Fruit fly (Drosophila melanogaster) whole organism, embryonic: ENCODE results near the gene CG17376.

Source experiments
- Bdp1 ChIP-seq: fragments of 200-800 bp; sonication (Bioruptor generic); optimal IDR thresholded peaks from 3 replicates; lab custom pipeline; 2016; ENCODE audit warnings: missing biosample characterization, missing genetic modification characterization
- Bgb ChIP-seq: fragments of 200-800 bp; sonication (Bioruptor generic); IDR thresholded peaks from 2 replicates; pipeline ENCODE4 v1.3.6; 2022; ENCODE audit warnings: missing biosample characterization, missing genetic modification characterization; ENCODE audit not compliant: partially characterized antibody
- Blimp-1 ChIP-seq: fragments of 200-800 bp; sonication (Bioruptor generic); optimal IDR thresholded peaks from 3 replicates; lab custom pipeline; 2018; ENCODE audit warnings: missing biosample characterization, missing genetic modification characterization, mild to moderate bottlenecking, moderate library complexity, missing genetic modification reagents
- CG10274 ChIP-seq: fragments of 200-800 bp; sonication (Bioruptor generic); optimal IDR thresholded peaks from 3 replicates; lab custom pipeline; 2017; ENCODE audit warnings: missing biosample characterization, mild to moderate bottlenecking, missing genetic modification characterization
- CG10321 ChIP-seq: fragments of 200-800 bp; sonication (Bioruptor generic); IDR thresholded peaks from 2 replicates; pipeline ENCODE4 v1.3.6; 2022; ENCODE audit warnings: missing biosample characterization, missing genetic modification characterization
- CG12236 ChIP-seq: fragments of 200-800 bp; sonication (Bioruptor generic); optimal IDR thresholded peaks from 2 replicates; lab custom pipeline; 2016; ENCODE audit warnings: missing biosample characterization, missing genetic modification characterization
- CG12659 ChIP-seq: fragments of 200-800 bp; sonication (Bioruptor generic); optimal IDR thresholded peaks from 3 replicates; lab custom pipeline; 2017; ENCODE audit warnings: mild to moderate bottlenecking, missing biosample characterization, missing genetic modification reagents, missing genetic modification characterization
- CG14710 ChIP-seq: fragments of 200-800 bp; sonication (Bioruptor generic); optimal IDR thresholded peaks from 3 replicates; lab custom pipeline; 2019; ENCODE audit warnings: missing biosample characterization, mild to moderate bottlenecking, missing genetic modification characterization, moderate library complexity
- CG15514 ChIP-seq: fragments of 200-800 bp; sonication (Bioruptor generic); optimal IDR thresholded peaks from 3 replicates; lab custom pipeline; 2017; ENCODE audit warnings: missing biosample characterization, missing genetic modification characterization, mild to moderate bottlenecking, moderate library complexity, missing genetic modification reagents
- CG1603 ChIP-seq: fragments of 200-800 bp; sonication (Bioruptor generic); optimal IDR thresholded peaks from 2 replicates; lab custom pipeline; 2019; ENCODE audit warnings: missing biosample characterization, mild to moderate bottlenecking, missing genetic modification characterization, moderate library complexity
- CG16813 ChIP-seq: fragments of 200-800 bp; sonication (Bioruptor generic); IDR thresholded peaks from 3 replicates; pipeline ENCODE4 v1.3.6; 2022; ENCODE audit warnings: missing biosample characterization, missing genetic modification characterization; ENCODE audit not compliant: partially characterized antibody
- CG17359 ChIP-seq: fragments of 200-800 bp; sonication (Bioruptor generic); optimal IDR thresholded peaks from 3 replicates; lab custom pipeline; 2018; ENCODE audit warnings: missing biosample characterization, mild to moderate bottlenecking, missing genetic modification characterization, moderate library complexity
- CG17802 ChIP-seq: fragments of 200-800 bp; sonication (Bioruptor generic); optimal IDR thresholded peaks from 2 replicates; lab custom pipeline; 2018; ENCODE audit warnings: missing biosample characterization, mild to moderate bottlenecking, missing genetic modification characterization, moderate library complexity
- CG1792 ChIP-seq: fragments of 200-800 bp; sonication (Bioruptor generic); optimal IDR thresholded peaks from 2 replicates; lab custom pipeline; 2016; ENCODE audit warnings: missing biosample characterization, missing genetic modification characterization
- CG18262 ChIP-seq: fragments of 200-800 bp; optimal IDR thresholded peaks from 3 replicates; lab custom pipeline; 2019; ENCODE audit warnings: missing biosample characterization, mild to moderate bottlenecking, missing genetic modification characterization, moderate library complexity
- CG2202 ChIP-seq: fragments of 200-800 bp; sonication (Bioruptor generic); optimal IDR thresholded peaks from 2 replicates; lab custom pipeline; 2018; ENCODE audit warnings: missing biosample characterization, mild to moderate bottlenecking, missing genetic modification characterization
- CG34376 ChIP-seq: fragments of 200-800 bp; sonication (Bioruptor generic); optimal IDR thresholded peaks from 2 replicates; lab custom pipeline; 2018; ENCODE audit warnings: missing biosample characterization, mild to moderate bottlenecking, missing genetic modification characterization
- CG6654 ChIP-seq: fragments of 200-800 bp; sonication (Bioruptor generic); optimal IDR thresholded peaks from 2 replicates; lab custom pipeline; 2017; ENCODE audit warnings: missing biosample characterization, mild to moderate bottlenecking, missing genetic modification characterization
- CG6689 ChIP-seq: fragments of 200-800 bp; sonication (Bioruptor generic); IDR thresholded peaks from 2 replicates; pipeline ENCODE4 v1.3.6; 2022; ENCODE audit warnings: missing biosample characterization, missing genetic modification characterization
- CG7556 ChIP-seq: fragments of 200-800 bp; sonication (Bioruptor generic); optimal IDR thresholded peaks from 2 replicates; lab custom pipeline; 2017; ENCODE audit warnings: missing biosample characterization, mild to moderate bottlenecking, missing genetic modification characterization
- CG7745 ChIP-seq: fragments of 200-800 bp; sonication (Bioruptor generic); optimal IDR thresholded peaks from 2 replicates; lab custom pipeline; 2018; ENCODE audit warnings: missing biosample characterization, mild to moderate bottlenecking, missing genetic modification characterization, moderate library complexity
- CG7786 ChIP-seq: fragments of 200-800 bp; sonication (Bioruptor generic); optimal IDR thresholded peaks from 2 replicates; lab custom pipeline; 2016; ENCODE audit warnings: missing biosample characterization, missing genetic modification characterization
- CG8290 ChIP-seq, 3 experiments: fragments of 200-800 bp; sonication (Bioruptor generic); optimal IDR thresholded peaks; 2 replicates each; lab custom pipeline; 2016 to 2019; ENCODE audit warnings: missing biosample characterization in 3 of 3, missing genetic modification characterization in 3 of 3, mild to moderate bottlenecking in 2 of 3, moderate library complexity in 1 of 3
- Deaf1 ChIP-seq: fragments of 200-800 bp; optimal IDR thresholded peaks from 3 replicates; lab custom pipeline; 2019; ENCODE audit warnings: missing biosample characterization, mild to moderate bottlenecking, missing genetic modification characterization, moderate library complexity
- Dek ChIP-seq: fragments of 200-800 bp; sonication (Bioruptor generic); optimal IDR thresholded peaks from 3 replicates; lab custom pipeline; 2019; ENCODE audit warnings: missing biosample characterization, mild to moderate bottlenecking, missing genetic modification characterization, moderate library complexity
- HLHmδ ChIP-seq: fragments of 200-800 bp; sonication (Bioruptor generic); optimal IDR thresholded peaks from 2 replicates; lab custom pipeline; 2018; ENCODE audit warnings: missing biosample characterization, mild to moderate bottlenecking, missing genetic modification characterization, moderate library complexity
- Hr78 ChIP-seq, 2 experiments: fragments of 200-800 bp in 1 of 2; fragments of >200 bp in 1 of 2; sonication (Bioruptor generic) in 1 of 2; optimal IDR thresholded peaks; 2 replicates each; lab custom pipeline; 2017 to 2019; ENCODE audit warnings: missing biosample characterization in 2 of 2, missing genetic modification characterization in 2 of 2, mild to moderate bottlenecking in 1 of 2, moderate library complexity in 1 of 2
- Jarid2 ChIP-seq: fragments of 200-800 bp; sonication (Bioruptor generic); optimal IDR thresholded peaks from 3 replicates; lab custom pipeline; 2017; ENCODE audit warnings: mild to moderate bottlenecking, missing biosample characterization, missing genetic modification reagents, missing genetic modification characterization
- NC2α ChIP-seq: fragments of 200-800 bp; sonication (Bioruptor generic); optimal IDR thresholded peaks from 2 replicates; lab custom pipeline; 2016; ENCODE audit warnings: missing biosample characterization, missing genetic modification characterization
- NK7.1 ChIP-seq: fragments of 200-800 bp; sonication (Bioruptor generic); optimal IDR thresholded peaks from 3 replicates; lab custom pipeline; 2016; ENCODE audit warnings: missing biosample characterization, missing genetic modification characterization
- Nf-YA ChIP-seq: fragments of 200-800 bp; sonication (Bioruptor generic); IDR thresholded peaks from 2 replicates; pipeline ENCODE4 v1.3.6; 2022; ENCODE audit warnings: missing biosample characterization, missing genetic modification characterization
- Nf-YC ChIP-seq: fragments of 200-800 bp; optimal IDR thresholded peaks from 3 replicates; lab custom pipeline; 2019; ENCODE audit warnings: missing biosample characterization, mild to moderate bottlenecking, missing genetic modification characterization, moderate library complexity
- Spps ChIP-seq: fragments of 200-800 bp; sonication (Bioruptor generic); optimal IDR thresholded peaks from 2 replicates; lab custom pipeline; 2018; ENCODE audit warnings: missing biosample characterization, mild to moderate bottlenecking, missing genetic modification characterization
- Usf ChIP-seq: fragments of 200-800 bp; sonication (Bioruptor generic); optimal IDR thresholded peaks from 2 replicates; lab custom pipeline; 2017; ENCODE audit warnings: missing genotype, missing biosample characterization, missing genetic modification characterization
- ase ChIP-seq: fragments of 200-800 bp; sonication (Bioruptor generic); IDR thresholded peaks from 3 replicates; pipeline ENCODE4 v1.3.6; 2022; ENCODE audit warnings: missing biosample characterization, missing genetic modification characterization
- ash1 ChIP-seq: fragments of 200-800 bp; sonication (Bioruptor generic); optimal IDR thresholded peaks from 2 replicates; lab custom pipeline; 2018; ENCODE audit warnings: missing biosample characterization, mild to moderate bottlenecking, missing genetic modification characterization
- btn ChIP-seq: fragments of 200-800 bp; sonication (Bioruptor generic); optimal IDR thresholded peaks from 2 replicates; lab custom pipeline; 2016; ENCODE audit warnings: missing biosample characterization, missing genetic modification characterization
- ci ChIP-seq: fragments of 200-800 bp; sonication (Bioruptor generic); IDR thresholded peaks from 3 replicates; pipeline ENCODE4 v1.3.6; 2022; ENCODE audit warnings: missing biosample characterization, missing genetic modification characterization
- ftz-f1 ChIP-seq: fragments of 200-800 bp; sonication (Bioruptor generic); optimal IDR thresholded peaks from 2 replicates; lab custom pipeline; 2016; ENCODE audit warnings: missing biosample characterization, missing genetic modification characterization
- gce ChIP-seq: fragments of 200-800 bp; sonication (Bioruptor generic); IDR thresholded peaks from 3 replicates; pipeline ENCODE4 v1.3.6; 2022; ENCODE audit warnings: missing biosample characterization, missing genetic modification characterization
- grn ChIP-seq: fragments of 200-800 bp; sonication (Bioruptor generic); optimal IDR thresholded peaks from 3 replicates; lab custom pipeline; 2017; ENCODE audit warnings: missing biosample characterization, missing genetic modification characterization
- gt ChIP-seq: fragments of 200-800 bp; sonication (Bioruptor generic); IDR thresholded peaks from 2 replicates; pipeline ENCODE4 v1.3.6; 2022; ENCODE audit warnings: missing biosample characterization, missing genetic modification characterization
- jing ChIP-seq: fragments of 200-800 bp; sonication (Bioruptor generic); optimal IDR thresholded peaks from 2 replicates; lab custom pipeline; 2018; ENCODE audit warnings: missing biosample characterization, mild to moderate bottlenecking, missing genetic modification characterization
- maf-S ChIP-seq: fragments of 200-800 bp; sonication (Bioruptor generic); optimal IDR thresholded peaks from 2 replicates; lab custom pipeline; 2016; ENCODE audit warnings: missing biosample characterization, missing genetic modification characterization
- rib ChIP-seq: fragments of 200-800 bp; sonication (Bioruptor generic); IDR thresholded peaks from 2 replicates; pipeline ENCODE4 v1.3.6; 2022; ENCODE audit warnings: missing biosample characterization, missing genetic modification characterization
- run ChIP-seq: fragments of 200-800 bp; sonication (Bioruptor generic); optimal IDR thresholded peaks from 3 replicates; lab custom pipeline; 2018; ENCODE audit warnings: missing biosample characterization, mild to moderate bottlenecking, missing genetic modification characterization
- salm ChIP-seq: fragments of 200-800 bp; sonication (Bioruptor generic); optimal IDR thresholded peaks from 2 replicates; lab custom pipeline; 2018; ENCODE audit warnings: missing biosample characterization, mild to moderate bottlenecking, missing genetic modification characterization
- sqz ChIP-seq: fragments of 200-800 bp; sonication (Bioruptor generic); optimal IDR thresholded peaks from 3 replicates; lab custom pipeline; 2018; ENCODE audit warnings: missing biosample characterization, mild to moderate bottlenecking, missing genetic modification characterization
- trh ChIP-seq: fragments of 200-800 bp; sonication (Bioruptor generic); optimal IDR thresholded peaks from 2 replicates; lab custom pipeline; 2016; ENCODE audit warnings: missing biosample characterization, missing genetic modification characterization
- vvl ChIP-seq: fragments of 200-800 bp; sonication (Bioruptor generic); IDR thresholded peaks from 2 replicates; pipeline ENCODE4 v1.3.6; 2022; ENCODE audit warnings: missing biosample characterization, missing genetic modification characterization
- zfh1 ChIP-seq: fragments of 200-800 bp; sonication (Bioruptor generic); IDR thresholded peaks from 3 replicates; pipeline ENCODE4 v1.3.6; 2022; ENCODE audit warnings: missing biosample characterization, missing genetic modification characterization

CG17376 gene

DNA sequence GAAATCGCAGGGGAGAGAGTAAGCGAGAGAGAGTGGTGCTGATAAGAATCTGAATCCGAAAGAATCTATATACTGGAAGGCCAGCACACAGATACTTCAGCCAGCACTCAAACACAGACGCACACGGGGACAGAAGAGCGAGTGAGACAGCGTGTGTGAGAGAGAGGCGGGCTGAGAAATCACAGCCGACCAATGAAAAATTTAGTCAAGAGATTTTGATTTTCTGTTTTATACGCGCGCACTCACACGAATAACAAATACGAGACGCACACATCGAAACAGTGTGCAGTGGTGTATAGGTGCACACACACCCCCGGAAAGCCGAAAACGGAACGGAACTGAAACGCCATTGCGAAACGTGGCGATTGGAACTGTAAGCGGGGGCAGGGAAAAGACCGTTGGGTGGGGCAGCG, 33.0 kb upstream of the CG17376 start (continued):
- TF ChIP-seq CG8290 (GFP tag; optimal IDR thresholded peaks at IDR 0.05; lab: Kevin White, UChicago) (no peak), CG8290 (tag; optimal IDR thresholded peaks at IDR 0.05; lab: Kevin White, UChicago) (no peak), Jarid2 (peak; percentile 63), CG2202 (tag; lab: Kevin White, UChicago) (no peak), CG16813 (no peak), maf-S (GFP tag; lab: Kevin White, UChicago) (no peak), Blimp-1 (no peak), Dek (no peak), trh (GFP tag; lab: Kevin White, UChicago) (no peak), CG6689 (GFP tag; lab: Robert Waterston, UW) (no peak), salm (tag; lab: Kevin White, UChicago) (no peak), jing (GFP tag; lab: Kevin White, UChicago) (no peak), CG7745 (tag; lab: Kevin White, UChicago) (no peak), btn (GFP tag; lab: Kevin White, UChicago) (no peak), Bgb (GFP tag; lab: Robert Waterston, UW) (no peak), Usf (GFP tag; lab: Kevin White, UChicago) (no peak), HLHmδ (GFP tag; lab: Kevin White, UChicago) (no peak), Spps (tag; lab: Kevin White, UChicago) (no peak), CG7556 (no peak), CG10274 (GFP tag; lab: Kevin White, UChicago) (no peak), Hr78 (GFP tag; optimal IDR thresholded peaks at IDR 0.05; lab: Kevin White, UChicago) (no peak), CG12236 (GFP tag; lab: Kevin White, UChicago) (no peak), CG10321 (GFP tag; lab: Robert Waterston, UW) (peak; percentile 88), ash1 (GFP tag; lab: Kevin White, UChicago) (peak; percentile 6), CG15514 (GFP tag; lab: Kevin White, UChicago) (no peak), NK7.1 (no peak), CG34376 (GFP tag; lab: Kevin White, UChicago) (no peak), CG14710 (tag; lab: Kevin White, UChicago) (no peak), sqz (GFP tag; lab: Kevin White, UChicago) (no peak), CG17802 (tag; lab: Kevin White, UChicago) (no peak), grn (GFP tag; lab: Kevin White, UChicago) (peak; percentile 87), Deaf1 (tag; lab: Kevin White, UChicago) (peak; percentile 80), zfh1 (GFP tag; lab: Robert Waterston, UW) (no peak), gt (no peak), rib (GFP tag; lab: Robert Waterston, UW) (0 out of 2 replicates have a peak, but pooled peaks have one; percentile 37), NC2α (no peak), run (tag; lab: Kevin White, UChicago) (no peak), ftz-f1 (GFP tag; lab: Kevin White, UChicago) (peak; percentile 44), CG17359 (no peak), CG7786 (GFP tag; lab: Kevin White, UChicago) (no peak), ase (GFP tag; lab: Robert Waterston, UW) (no peak), CG1603 (peak; percentile 19), Bdp1 (GFP tag; lab: Kevin White, UChicago) (no peak), vvl (GFP tag; lab: Robert Waterston, UW) (peak; percentile 46), CG1792 (GFP tag; lab: Kevin White, UChicago) (no peak), CG6654 (no peak), CG12659 (GFP tag; lab: Kevin White, UChicago) (no peak), CG18262 (tag; lab: Kevin White, UChicago) (no peak), Nf-YA (GFP tag; lab: Robert Waterston, UW) (peak; percentile 96), ci (GFP tag; lab: Robert Waterston, UW) (peak; percentile 66; the same call in 2 of the 3 replicates), gce (no peak), Nf-YC (tag; lab: Kevin White, UChicago) (peak; percentile 99)
